Worm (Caenorhabditis elegans) whole organism, L4 larva: ENCODE results near the gene T09F5.1.

Experiments
- F49E8.2 ChIP-seq: sonication (generic microtip); optimal IDR thresholded peaks from 2 replicates; lab custom pipeline; 2016; ENCODE audit warnings: missing compliant biosample characterization, mild to moderate bottlenecking, missing genetic modification characterization, borderline replicate concordance
- Y105C5A.15 ChIP-seq: fragments of 200-800 bp; sonication (Bioruptor generic); IDR thresholded peaks from 2 replicates; pipeline ENCODE4 v1.3.6; 2022; ENCODE audit warnings: missing genetic modification characterization, missing compliant biosample characterization
- aha-1 ChIP-seq: fragments of 150-350 bp; peaks from one replicate; lab custom pipeline; 2014; ENCODE audit warnings: missing biosample characterization, missing genetic modification characterization
- ama-1 ChIP-seq: fragments of 150-350 bp; optimal IDR thresholded peaks from 2 replicates; lab custom pipeline; 2014; ENCODE audit warnings: inconsistent platforms, mixed read lengths
- dve-1 ChIP-seq: sonication (generic microtip); optimal IDR thresholded peaks from 2 replicates; lab custom pipeline; 2017; ENCODE audit warnings: antibody characterized with exemption, mild to moderate bottlenecking, missing genetic modification characterization, missing compliant biosample characterization; ENCODE audit not compliant: insufficient read depth
- nhr-25 ChIP-seq: sonication (generic microtip); optimal IDR thresholded peaks from 2 replicates; lab custom pipeline; 2017; ENCODE audit warnings: missing genetic modification characterization, mild to moderate bottlenecking, missing compliant biosample characterization, antibody characterized with exemption, moderate library complexity, borderline replicate concordance; ENCODE audit not compliant: insufficient read depth
- sdz-12 ChIP-seq: fragments of 200-800 bp; sonication (Bioruptor generic); optimal IDR thresholded peaks from 2 replicates; lab custom pipeline; 2018; ENCODE audit warnings: mild to moderate bottlenecking, missing genetic modification characterization, missing compliant biosample characterization
- skn-1 ChIP-seq: fragments of 150-350 bp; optimal IDR thresholded peaks from 2 replicates; lab custom pipeline; 2014; ENCODE audit warnings: missing biosample characterization, missing genetic modification characterization
- unc-39 ChIP-seq: sonication (generic microtip); optimal IDR thresholded peaks from 2 replicates; lab custom pipeline; 2017; ENCODE audit warnings: missing biosample characterization, missing genetic modification characterization
- unc-62 ChIP-seq, 3 experiments: fragments of 150-350 bp in 1 of 3; sonication (generic microtip); optimal IDR thresholded peaks in 2 of 3; peaks in 1 of 3; 1 replicate in 1 of 3; 2 replicates in 2 of 3; lab custom pipeline; 2014 to 2017; ENCODE audit warnings: missing biosample characterization in 3 of 3, missing genetic modification characterization in 3 of 3, missing genetic modification reagents in 3 of 3, missing genotype in 1 of 3
- zip-11 ChIP-seq: fragments of 200-800 bp; sonication (Bioruptor generic); IDR thresholded peaks from 2 replicates; pipeline ENCODE4 v1.3.6; 2022; ENCODE audit warnings: missing genetic modification characterization, missing compliant biosample characterization
- ztf-11 ChIP-seq: fragments of 150-350 bp; optimal IDR thresholded peaks from 2 replicates; lab custom pipeline; 2014; ENCODE audit warnings: missing biosample characterization, missing genetic modification characterization

DNA sequence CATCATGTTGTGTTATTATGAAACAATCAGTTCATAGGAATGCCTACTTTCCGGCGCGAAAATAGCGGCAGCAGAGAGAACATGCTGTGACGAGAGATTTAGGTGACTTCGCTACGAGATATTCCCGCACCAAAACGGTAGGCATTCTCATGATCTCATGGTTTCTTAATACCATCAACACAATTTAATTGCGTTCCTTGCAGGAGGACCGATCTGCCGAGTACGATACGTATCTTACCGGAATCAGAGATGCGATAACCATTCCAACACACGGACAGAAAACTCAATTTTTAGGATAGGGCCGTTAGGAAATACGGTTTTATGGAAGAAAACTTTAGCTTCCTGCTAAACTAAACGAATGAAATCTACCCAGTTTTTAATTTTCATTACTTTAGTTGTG, at the start of gene T09F5.1:
- no peak for TF ChIP-seq ztf-11
- no peak for TF ChIP-seq ama-1
- TF ChIP-seq unc-62 (GFP tag; optimal IDR thresholded peaks at IDR 0.05 in 1 of 2; lab: Kevin White, UChicago), result no peak
- TF ChIP-seq unc-62 (tag; optimal IDR thresholded peaks at IDR 0.05; lab: Kevin White, UChicago), result no peak
- no peak for TF ChIP-seq nhr-25 (tag; lab: Kevin White, UChicago)
- no peak for TF ChIP-seq Y105C5A.15 (GFP tag; lab: Robert Waterston, UW)
- TF ChIP-seq sdz-12 (GFP tag; lab: Kevin White, UChicago), result no peak
- TF ChIP-seq aha-1 (tag; lab: Kevin White, UChicago), result no peak
- no peak for TF ChIP-seq unc-39 (tag; lab: Kevin White, UChicago)
- no peak for TF ChIP-seq F49E8.2 (tag; lab: Kevin White, UChicago)
- TF ChIP-seq dve-1 (tag; lab: Kevin White, UChicago), result no peak
- TF ChIP-seq zip-11 (GFP tag; lab: Robert Waterston, UW), result no peak
- no peak for TF ChIP-seq skn-1 (tag; lab: Kevin White, UChicago)
